Worm (Caenorhabditis elegans) whole organism, mixed stage, embryonic: ENCODE results near the gene ZK697.14.

Experiments
- ces-1 ChIP-seq: fragments of 150-350 bp; optimal IDR thresholded peaks from 2 replicates; lab custom pipeline; 2014; ENCODE audit warnings: missing biosample characterization, missing genetic modification reagents, missing genetic modification characterization
- elt-3 ChIP-seq: fragments of 150-350 bp; optimal IDR thresholded peaks from 2 replicates; lab custom pipeline; 2014; ENCODE audit warnings: missing biosample characterization, missing genetic modification characterization
- lin-13 ChIP-seq: fragments of 150-350 bp; optimal IDR thresholded peaks from 2 replicates; lab custom pipeline; 2014; ENCODE audit warnings: missing biosample characterization, missing genetic modification characterization
- lin-32 ChIP-seq: fragments of 200-800 bp; sonication (Bioruptor generic); optimal IDR thresholded peaks from 2 replicates; lab custom pipeline; 2018; ENCODE audit warnings: mild to moderate bottlenecking, missing genetic modification characterization, missing compliant biosample characterization
- mep-1 ChIP-seq: fragments of 150-350 bp; optimal IDR thresholded peaks from 2 replicates; lab custom pipeline; 2017; ENCODE audit warnings: missing biosample characterization, missing genetic modification reagents, missing genetic modification characterization, inconsistent platforms
- nhr-12 ChIP-seq: fragments of 150-350 bp; optimal IDR thresholded peaks from 2 replicates; lab custom pipeline; 2014; ENCODE audit warnings: missing biosample characterization, missing genetic modification characterization
- nhr-237 ChIP-seq: fragments of 150-350 bp; optimal IDR thresholded peaks from 2 replicates; lab custom pipeline; 2014; ENCODE audit warnings: missing biosample characterization, missing genetic modification characterization
- nhr-76 ChIP-seq: sonication (generic microtip); optimal IDR thresholded peaks from 2 replicates; lab custom pipeline; 2017; ENCODE audit warnings: missing biosample characterization, missing genetic modification characterization
- pha-4 ChIP-seq: fragments of 150-350 bp; optimal IDR thresholded peaks from 2 replicates; lab custom pipeline; 2018; ENCODE audit warnings: missing biosample characterization, missing genetic modification reagents, missing genetic modification characterization
- sptf-1 ChIP-seq: sonication (generic microtip); optimal IDR thresholded peaks from 2 replicates; lab custom pipeline; 2017; ENCODE audit warnings: mild to moderate bottlenecking, missing genetic modification characterization, moderate library complexity, missing compliant biosample characterization
- tbx-8 ChIP-seq: fragments of 200-800 bp; sonication (Bioruptor generic); optimal IDR thresholded peaks from 2 replicates; lab custom pipeline; 2018; ENCODE audit warnings: mild to moderate bottlenecking, missing genetic modification characterization, moderate library complexity, missing compliant biosample characterization
- unc-62 ChIP-seq: fragments of 150-350 bp; optimal IDR thresholded peaks from 2 replicates; lab custom pipeline; 2014; ENCODE audit warnings: missing biosample characterization, missing genetic modification reagents, missing genetic modification characterization
- ztf-11 ChIP-seq: fragments of 150-350 bp; optimal IDR thresholded peaks from 2 replicates; lab custom pipeline; 2014; ENCODE audit warnings: missing biosample characterization, missing genetic modification characterization

DNA sequence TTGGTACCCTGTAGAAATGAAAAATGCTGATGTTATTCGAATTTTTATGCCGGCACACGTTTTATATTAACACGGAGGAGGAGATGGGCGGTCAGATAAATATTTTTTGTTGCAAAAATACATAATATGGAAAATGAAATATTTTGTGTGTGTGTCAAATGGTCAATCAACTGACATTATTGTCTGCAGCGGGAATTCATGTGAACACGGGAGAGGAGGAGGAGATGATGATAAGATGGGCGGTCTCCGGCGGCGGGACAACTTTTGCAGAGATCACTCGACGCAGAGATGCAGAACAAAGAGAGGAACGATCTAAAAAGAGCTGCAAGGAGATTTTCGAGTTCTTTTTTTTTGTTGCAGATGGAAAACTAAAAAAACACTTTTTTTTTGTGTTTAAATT is 16.2 kb upstream of the ZK697.14 start, which contains the start of gene dhs-13:
- TF ChIP-seq ces-1 (GFP tag; lab: Kevin White, UChicago) (no peak), pha-4 (no peak), elt-3 (tag; lab: Kevin White, UChicago) (no peak), sptf-1 (tag; lab: Kevin White, UChicago) (no peak), ztf-11 (tag; lab: Kevin White, UChicago) (no peak), tbx-8 (GFP tag; lab: Kevin White, UChicago) (no peak), lin-32 (no peak), nhr-76 (tag; lab: Kevin White, UChicago) (no peak), mep-1 (no peak), nhr-237 (tag; lab: Kevin White, UChicago) (no peak), unc-62 (no peak), nhr-12 (tag; lab: Kevin White, UChicago) (no peak), lin-13 (tag; lab: Kevin White, UChicago) (no peak)
